Worm (Caenorhabditis elegans) whole organism, L2 larva: ENCODE data around the gene kat-1.

Experiments
- C34F6.9 ChIP-seq: fragments of 150-350 bp; optimal IDR thresholded peaks from 2 replicates; lab custom pipeline; 2014; ENCODE audit warnings: missing biosample characterization, missing genetic modification characterization
- F13H6.1 ChIP-seq: sonication (generic microtip); optimal IDR thresholded peaks from 2 replicates; lab custom pipeline; 2016; ENCODE audit warnings: missing genetic modification characterization, missing compliant biosample characterization
- R02D3.7 ChIP-seq: fragments of 150-350 bp; optimal IDR thresholded peaks from 2 replicates; lab custom pipeline; 2014; ENCODE audit warnings: missing biosample characterization, missing genetic modification characterization
- Y55F3AM.14 ChIP-seq: fragments of 200-800 bp; sonication (Bioruptor generic); optimal IDR thresholded peaks from 2 replicates; lab custom pipeline; 2018; ENCODE audit warnings: mild to moderate bottlenecking, missing genetic modification characterization, missing compliant biosample characterization
- ZK546.5 ChIP-seq: sonication (generic microtip); optimal IDR thresholded peaks from 2 replicates; lab custom pipeline; 2017; ENCODE audit warnings: missing biosample characterization, missing genetic modification characterization
- alr-1 ChIP-seq: fragments of 150-350 bp; optimal IDR thresholded peaks from 2 replicates; lab custom pipeline; 2014; ENCODE audit warnings: missing biosample characterization, missing genetic modification characterization
- aly-2 ChIP-seq: fragments of 150-350 bp; optimal IDR thresholded peaks from 2 replicates; lab custom pipeline; 2014; ENCODE audit warnings: missing biosample characterization, missing genetic modification characterization
- ama-1 ChIP-seq: fragments of 150-350 bp; optimal IDR thresholded peaks from 2 replicates; lab custom pipeline; 2018; ENCODE audit warnings: inconsistent platforms
- blmp-1 ChIP-seq: sonication (generic microtip); optimal IDR thresholded peaks from 2 replicates; lab custom pipeline; 2017; ENCODE audit warnings: missing genetic modification characterization, mild to moderate bottlenecking, missing compliant biosample characterization, antibody characterized with exemption, moderate library complexity; ENCODE audit not compliant: insufficient read depth
- ceh-16 ChIP-seq: fragments of 150-350 bp; optimal IDR thresholded peaks from 2 replicates; lab custom pipeline; 2014; ENCODE audit warnings: missing biosample characterization, missing genetic modification characterization
- ceh-82 ChIP-seq: fragments of 150-350 bp; optimal IDR thresholded peaks from 2 replicates; lab custom pipeline; 2014; ENCODE audit warnings: missing biosample characterization, missing genetic modification characterization
- crh-2 ChIP-seq: sonication (generic microtip); optimal IDR thresholded peaks from 2 replicates; lab custom pipeline; 2017; ENCODE audit warnings: missing biosample characterization, missing genetic modification characterization
- dmd-4 ChIP-seq: sonication (generic microtip); optimal IDR thresholded peaks from 2 replicates; lab custom pipeline; 2017; ENCODE audit warnings: missing biosample characterization, missing genetic modification characterization
- egl-27 ChIP-seq: sonication (generic microtip); optimal IDR thresholded peaks from 3 replicates; lab custom pipeline; 2017; ENCODE audit warnings: missing biosample characterization, missing genetic modification reagents, missing genetic modification characterization
- elt-1 ChIP-seq: fragments of 150-350 bp; optimal IDR thresholded peaks from 2 replicates; lab custom pipeline; 2014; ENCODE audit warnings: missing biosample characterization, missing genetic modification characterization
- elt-3 ChIP-seq: sonication (generic microtip); optimal IDR thresholded peaks from 2 replicates; lab custom pipeline; 2017; ENCODE audit warnings: missing biosample characterization, missing genetic modification characterization
- fos-1 ChIP-seq: fragments of 150-350 bp; optimal IDR thresholded peaks from 2 replicates; lab custom pipeline; 2014; ENCODE audit warnings: missing biosample characterization, missing genetic modification characterization
- gmeb-1 ChIP-seq: fragments of 150-350 bp; optimal IDR thresholded peaks from 2 replicates; lab custom pipeline; 2014; ENCODE audit warnings: missing biosample characterization, missing genetic modification characterization
- lin-11 ChIP-seq: fragments of 150-350 bp; sonication (generic microtip); optimal IDR thresholded peaks from 2 replicates; lab custom pipeline; 2014; ENCODE audit warnings: missing biosample characterization, missing genetic modification characterization, inconsistent platforms, mixed read lengths
- lin-13 ChIP-seq: fragments of 150-350 bp; optimal IDR thresholded peaks from 2 replicates; lab custom pipeline; 2014; ENCODE audit warnings: missing biosample characterization, missing genetic modification reagents, missing genetic modification characterization
- lin-39 ChIP-seq: fragments of 150-350 bp; optimal IDR thresholded peaks from 2 replicates; lab custom pipeline; 2014; ENCODE audit warnings: missing biosample characterization, missing genetic modification reagents, missing genetic modification characterization
- lsy-2 ChIP-seq, 2 experiments: fragments of 150-350 bp in 1 of 2; sonication (generic microtip) in 1 of 2; optimal IDR thresholded peaks; 2 replicates each; lab custom pipeline; 2014 to 2017; ENCODE audit warnings: missing biosample characterization in 2 of 2, missing genetic modification characterization in 2 of 2
- mab-5 ChIP-seq: fragments of 150-350 bp; optimal IDR thresholded peaks from 2 replicates; lab custom pipeline; 2014; ENCODE audit warnings: missing biosample characterization, missing genetic modification characterization
- mbf-1 ChIP-seq: sonication (generic microtip); optimal IDR thresholded peaks from 2 replicates; lab custom pipeline; 2017; ENCODE audit warnings: missing biosample characterization, missing genetic modification characterization
- mdl-1 ChIP-seq, 2 experiments: fragments of 150-350 bp in 1 of 2; sonication (generic microtip) in 1 of 2; optimal IDR thresholded peaks; 2 replicates each; lab custom pipeline; 2017; ENCODE audit warnings: missing biosample characterization in 2 of 2, missing genetic modification characterization in 2 of 2
- nhr-10 ChIP-seq: sonication (generic microtip); optimal IDR thresholded peaks from 2 replicates; lab custom pipeline; 2017; ENCODE audit warnings: missing biosample characterization, missing genetic modification characterization
- nhr-11 ChIP-seq: fragments of 150-350 bp; optimal IDR thresholded peaks from 2 replicates; lab custom pipeline; 2014; ENCODE audit warnings: missing biosample characterization, missing genetic modification characterization
- nhr-12 ChIP-seq: fragments of 150-350 bp; optimal IDR thresholded peaks from 2 replicates; lab custom pipeline; 2014; ENCODE audit warnings: missing biosample characterization, missing genetic modification characterization
- nhr-129 ChIP-seq: fragments of 150-350 bp; optimal IDR thresholded peaks from 2 replicates; lab custom pipeline; 2014; ENCODE audit warnings: missing biosample characterization, missing genetic modification characterization
- nhr-21 ChIP-seq: fragments of 150-350 bp; optimal IDR thresholded peaks from 2 replicates; lab custom pipeline; 2014; ENCODE audit warnings: missing biosample characterization, missing genetic modification characterization
- nhr-23 ChIP-seq: fragments of 150-350 bp; optimal IDR thresholded peaks from 2 replicates; lab custom pipeline; 2014; ENCODE audit warnings: missing biosample characterization, missing genetic modification reagents, missing genetic modification characterization
- nhr-237 ChIP-seq: fragments of 150-350 bp; optimal IDR thresholded peaks from 2 replicates; lab custom pipeline; 2014; ENCODE audit warnings: missing biosample characterization, missing genetic modification characterization
- nhr-25 ChIP-seq: fragments of 150-350 bp; sonication (generic microtip); optimal IDR thresholded peaks from 3 replicates; lab custom pipeline; 2014; ENCODE audit warnings: missing biosample characterization, missing genetic modification characterization
- nhr-6 ChIP-seq: fragments of 150-350 bp; optimal IDR thresholded peaks from 2 replicates; lab custom pipeline; 2014; ENCODE audit warnings: missing biosample characterization, missing genetic modification characterization
- nhr-77 ChIP-seq: fragments of 150-350 bp; optimal IDR thresholded peaks from 2 replicates; lab custom pipeline; 2014; ENCODE audit warnings: missing biosample characterization, missing genetic modification characterization
- peb-1 ChIP-seq: fragments of 150-350 bp; optimal IDR thresholded peaks from 2 replicates; lab custom pipeline; 2014; ENCODE audit warnings: missing biosample characterization, missing genetic modification characterization
- sem-4 ChIP-seq: fragments of 150-350 bp; optimal IDR thresholded peaks from 2 replicates; lab custom pipeline; 2014; ENCODE audit warnings: missing biosample characterization, missing genetic modification reagents, missing genetic modification characterization
- skn-1 ChIP-seq: sonication (generic microtip); optimal IDR thresholded peaks from 2 replicates; lab custom pipeline; 2017; ENCODE audit warnings: missing biosample characterization, missing genetic modification characterization
- sma-3 ChIP-seq: sonication (generic microtip); optimal IDR thresholded peaks from 2 replicates; lab custom pipeline; 2016; ENCODE audit warnings: missing genetic modification reagents, missing genetic modification characterization, missing compliant biosample characterization
- sma-9 ChIP-seq, 2 experiments: fragments of 150-350 bp in 1 of 2; sonication (generic microtip) in 1 of 2; optimal IDR thresholded peaks; 2 replicates each; lab custom pipeline; 2014 to 2016; ENCODE audit warnings: missing genetic modification characterization in 2 of 2, mild to moderate bottlenecking in 1 of 2, missing biosample characterization in 1 of 2, missing compliant biosample characterization in 1 of 2, missing genetic modification reagents in 1 of 2, moderate library complexity in 1 of 2
- snpc-4 ChIP-seq: fragments of 150-350 bp; optimal IDR thresholded peaks from 2 replicates; lab custom pipeline; 2014; ENCODE audit warnings: missing biosample characterization, missing genetic modification characterization
- unc-39 ChIP-seq: fragments of 150-350 bp; optimal IDR thresholded peaks from 2 replicates; lab custom pipeline; 2014; ENCODE audit warnings: missing biosample characterization, missing genetic modification characterization
- unc-55 ChIP-seq: fragments of 150-350 bp; sonication (generic microtip); optimal IDR thresholded peaks from 3 replicates; lab custom pipeline; 2014; ENCODE audit warnings: missing biosample characterization, missing genetic modification reagents, missing genetic modification characterization
- unc-62 ChIP-seq: fragments of 150-350 bp; optimal IDR thresholded peaks from 2 replicates; lab custom pipeline; 2014; ENCODE audit warnings: missing biosample characterization, missing genetic modification reagents, missing genetic modification characterization
- zag-1 ChIP-seq: fragments of 150-350 bp; optimal IDR thresholded peaks from 2 replicates; lab custom pipeline; 2014; ENCODE audit warnings: missing biosample characterization, missing genetic modification characterization
- ztf-1 ChIP-seq: fragments of 200-800 bp; sonication (Bioruptor generic); conservative IDR thresholded peaks from 2 replicates; pipeline ENCODE4 v1.3.6; 2022; ENCODE audit warnings: missing genetic modification characterization, missing compliant biosample characterization
- ztf-11 ChIP-seq: sonication (generic microtip); optimal IDR thresholded peaks from 2 replicates; lab custom pipeline; 2017; ENCODE audit warnings: missing biosample characterization, missing genetic modification characterization
- ztf-4 ChIP-seq: fragments of 150-350 bp; optimal IDR thresholded peaks from 2 replicates; lab custom pipeline; 2014; ENCODE audit warnings: missing biosample characterization, missing genetic modification characterization

Gene kat-1

ce11 chrII:7073537-7073913, at the start of gene kat-1:
TSS of gene kat-1 (plus strand) at chrII:7073814.
- TF ChIP-seq mab-5 (tag; lab: Kevin White, UChicago) (no peak), nhr-12 (tag; lab: Kevin White, UChicago) (no peak), mbf-1 (tag; lab: Kevin White, UChicago) (no peak), R02D3.7 (no peak), Y55F3AM.14 (GFP tag; lab: Kevin White, UChicago) (no peak), ZK546.5 (tag; lab: Kevin White, UChicago) (no peak), sma-9 (GFP tag; optimal IDR thresholded peaks at IDR 0.05; lab: Kevin White, UChicago) (no peak), sma-9 (tag; optimal IDR thresholded peaks at IDR 0.05; lab: Kevin White, UChicago) (no peak), nhr-11 (no peak)

- TF ChIP-seq unc-39 (tag; lab: Kevin White, UChicago) (no peak), F13H6.1 (no peak), ztf-4 (no peak), unc-55 (GFP tag; lab: Kevin White, UChicago) (no peak), skn-1 (no peak), peb-1 (tag; lab: Kevin White, UChicago) (no peak), ceh-82 (tag; lab: Kevin White, UChicago) (no peak), nhr-21 (tag; lab: Kevin White, UChicago) (no peak), blmp-1 (tag; lab: Kevin White, UChicago) (no peak), lin-13 (GFP tag; lab: Kevin White, UChicago) (peak; percentile 45), nhr-129 (peak; percentile 71), snpc-4 (tag; lab: Kevin White, UChicago) (no peak), unc-62 (GFP tag; lab: Kevin White, UChicago) (no peak), elt-3 (tag; lab: Kevin White, UChicago) (no peak), nhr-23 (tag; lab: Kevin White, UChicago) (no peak), sem-4 (tag; lab: Kevin White, UChicago) (no peak), nhr-6 (tag; lab: Kevin White, UChicago) (no peak), egl-27 (tag; lab: Kevin White, UChicago) (no peak), nhr-10 (tag; lab: Kevin White, UChicago) (no peak), nhr-11 (no peak), ceh-16 (tag; lab: Kevin White, UChicago) (no peak), gmeb-1 (tag; lab: Kevin White, UChicago) (no peak), nhr-237 (tag; lab: Kevin White, UChicago) (no peak), ama-1 (lab: Kevin White, UChicago) (no peak), ztf-11 (no peak), zag-1 (tag; lab: Kevin White, UChicago) (no peak), C34F6.9 (tag; lab: Kevin White, UChicago) (peak; percentile 61), dmd-4 (no peak), ZK546.5 (tag; lab: Kevin White, UChicago) (no peak), sma-9 (GFP tag; optimal IDR thresholded peaks at IDR 0.05; lab: Kevin White, UChicago) (peak; percentile 25), sma-9 (tag; optimal IDR thresholded peaks at IDR 0.05; lab: Kevin White, UChicago) (no peak), lin-39 (tag; lab: Kevin White, UChicago) (no peak), mab-5 (tag; lab: Kevin White, UChicago) (no peak), nhr-25 (tag; lab: Kevin White, UChicago) (no peak), fos-1 (tag; lab: Kevin White, UChicago) (peak; percentile 55), R02D3.7 (no peak), sma-3 (GFP tag; lab: Kevin White, UChicago) (peak; percentile 26), crh-2 (tag; lab: Kevin White, UChicago) (peak; percentile 45), mdl-1 (tag; optimal IDR thresholded peaks at IDR 0.05; lab: Kevin White, UChicago) (no peak), ztf-1 (GFP tag; lab: Robert Waterston, UW) (no peak), elt-1 (no peak), lin-11 (tag; lab: Kevin White, UChicago) (no peak), lsy-2 (tag; optimal IDR thresholded peaks at IDR 0.05; lab: Kevin White, UChicago) (peak in 1 of 2 experiments; percentile 77), alr-1 (tag; lab: Kevin White, UChicago) (no peak), nhr-77 (no peak), aly-2 (tag; lab: Kevin White, UChicago) (no peak), Y55F3AM.14 (GFP tag; lab: Kevin White, UChicago) (no peak), nhr-12 (tag; lab: Kevin White, UChicago) (no peak), mbf-1 (tag; lab: Kevin White, UChicago) (no peak)
- TF ChIP-seq, all 48 proteins: peak for 8
These were observed 48.4 kb upstream of the kat-1 start, which contains the start of gene znf-598 for ce11 chrII:7024897-7025852. TSS of gene znf-598 (plus strand) at chrII:7025802.
